Worm (Caenorhabditis elegans): ENCODE results near the gene pdcd-2.

- no peak for TF ChIP-seq che-1 (tag; optimal IDR thresholded peaks at IDR 0.05)
- no peak for TF ChIP-seq lin-11 (tag; optimal IDR thresholded peaks at IDR 0.05)
- no peak for TF ChIP-seq nhr-11 (tag; optimal IDR thresholded peaks at IDR 0.05)
- no peak for TF ChIP-seq T23F11.4 (GFP tag; optimal IDR thresholded peaks at IDR 0.05)
- no peak for TF ChIP-seq hlh-15 (tag; optimal IDR thresholded peaks at IDR 0.05)
- TF ChIP-seq fkh-10 (GFP tag; optimal IDR thresholded peaks at IDR 0.05), result no peak
Observed at ce11 chrIII:4370585-4370984, 47.3 kb downstream of the pdcd-2 start, which contains the start of gene ckb-3.
